Worm (Caenorhabditis elegans): ENCODE data around the gene pitr-4.

Gene pitr-4

DNA sequence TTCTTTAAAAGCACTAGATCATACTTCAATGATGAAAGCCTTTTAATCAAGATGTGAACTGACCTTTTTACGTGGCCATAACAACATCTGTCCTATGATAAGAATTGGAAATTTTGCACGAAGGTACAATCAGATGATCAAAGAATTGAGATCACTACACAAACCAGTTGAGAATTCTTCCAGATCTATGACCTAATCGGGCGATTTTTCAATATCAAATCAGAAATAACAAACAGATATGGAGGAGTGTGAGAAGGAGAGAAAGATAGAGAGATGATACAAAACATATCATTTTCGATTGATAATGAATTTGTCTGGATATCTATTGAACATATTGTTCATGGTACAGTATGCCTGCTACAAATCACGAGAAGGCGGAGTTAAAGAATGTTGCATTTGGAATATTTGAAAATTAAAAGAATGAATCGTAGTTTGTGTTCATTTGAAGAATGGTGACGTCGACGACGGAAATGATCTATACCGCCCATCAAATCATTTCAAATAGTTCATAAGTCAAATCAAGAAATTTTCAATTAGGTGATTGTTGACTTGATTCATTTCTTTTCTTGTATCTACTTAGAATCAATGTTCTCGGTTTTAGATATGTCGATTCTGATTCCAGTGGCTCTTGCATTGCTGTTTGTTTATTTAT is 7.1 kb downstream of the pitr-4 start, which contains the start of gene cyp-29A4:
Gene cyp-29A4 (plus strand): TSS at position 602 of the 652 bp plus-strand sequence.
- TF ChIP-seq tlf-1 (GFP tag; optimal IDR thresholded peaks at IDR 0.05) (no peak), nhr-90 (tag; optimal IDR thresholded peaks at IDR 0.05) (no peak), K12H6.12 (tag; optimal IDR thresholded peaks at IDR 0.05) (no peak), dpff-1 (tag; optimal IDR thresholded peaks at IDR 0.05) (no peak), ZK185.1 (tag; optimal IDR thresholded peaks at IDR 0.05; ENCODE audit: poor library complexity, severe bottlenecking) (no peak), dox-1 (GFP tag; IDR thresholded peaks at IDR 0.05) (no peak)

DNA sequence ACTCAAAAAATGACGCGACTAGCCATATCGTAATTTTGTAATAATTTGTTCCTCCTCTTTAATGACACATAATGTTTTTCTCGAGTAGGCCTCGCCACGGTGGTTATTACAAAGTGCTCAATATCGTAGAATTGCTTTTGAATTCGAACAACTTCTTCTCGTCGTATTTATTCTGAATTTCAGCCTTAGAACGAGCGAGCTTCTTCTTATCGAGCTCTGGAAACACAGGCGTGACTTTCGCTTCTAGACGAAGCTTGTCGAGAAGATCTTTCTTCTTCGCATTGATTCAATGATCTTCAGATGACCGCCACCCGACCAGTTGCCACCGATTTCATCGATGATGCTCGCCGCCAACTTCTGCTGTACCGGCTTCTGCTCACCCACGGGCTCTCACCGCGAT is 10.1 kb downstream of the pitr-4 start, which contains the start of gene T06E4.21:
Gene T06E4.21 (plus strand): TSS at position 301 of the 400 bp plus-strand sequence.
- TF ChIP-seq Y53F4B.3 (GFP tag; IDR thresholded peaks at IDR 0.05), result no peak
- no peak for TF ChIP-seq mxl-1 (tag; optimal IDR thresholded peaks at IDR 0.05)
- TF ChIP-seq hmg-1.2 (GFP tag; IDR thresholded peaks at IDR 0.05), result no peak
- no peak for TF ChIP-seq dpl-1 (GFP tag; optimal IDR thresholded peaks at IDR 0.05)
- no peak for TF ChIP-seq bed-1 (GFP tag; IDR thresholded peaks at IDR 0.05)
- no peak for TF ChIP-seq let-526 (GFP tag; IDR thresholded peaks at IDR 0.05)

DNA sequence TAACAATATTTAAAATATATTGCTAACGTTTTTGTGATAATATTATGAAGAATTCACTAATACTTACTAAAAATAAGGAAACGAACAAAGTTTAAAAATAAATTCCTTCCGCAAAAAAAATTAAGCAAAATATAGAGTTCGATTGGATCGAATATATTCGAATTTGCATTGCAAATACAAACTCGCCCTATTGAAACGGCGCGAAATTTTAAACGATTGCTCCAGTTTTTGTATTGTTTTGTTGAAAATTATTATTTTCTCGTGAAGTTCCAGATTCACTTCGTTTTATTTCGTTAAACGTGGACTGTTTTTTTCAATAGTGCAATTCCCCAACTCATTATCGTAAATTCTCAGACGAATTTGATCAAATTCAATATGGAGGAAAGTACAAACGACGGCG is 15.9 kb downstream of the pitr-4 start, which contains the start of the genes atl-1 and hcp-2:
Gene atl-1 (minus strand): TSS at position 89 of the 400 bp plus-strand sequence.
Gene hcp-2 (plus strand): TSS at position 353 of the 400 bp plus-strand sequence.
- TF ChIP-seq lin-54 (GFP tag; optimal IDR thresholded peaks at IDR 0.05) (peak; percentile 3), him-1 (tag; optimal IDR thresholded peaks at IDR 0.05) (no peak), madf-6 (GFP tag; IDR thresholded peaks at IDR 0.05) (peak; percentile 48; the same call in 1 of the 2 replicates), D2030.7 (GFP tag; IDR thresholded peaks at IDR 0.05) (0 out of 2 replicates have a peak, but pooled peaks have one; percentile 14), ZK185.1 (tag; optimal IDR thresholded peaks at IDR 0.05; ENCODE audit: poor library complexity, severe bottlenecking) (no peak), dpl-1 (GFP tag; optimal IDR thresholded peaks at IDR 0.05) (peak; percentile 34), efl-1 (GFP tag; optimal IDR thresholded peaks at IDR 0.05) (peak; percentile 74), ztf-25 (GFP tag; IDR thresholded peaks at IDR 0.05) (no peak), lsl-1 (GFP tag; optimal IDR thresholded peaks at IDR 0.05) (peak; percentile 26), T07F8.4 (tag; optimal IDR thresholded peaks at IDR 0.05) (no peak)

DNA sequence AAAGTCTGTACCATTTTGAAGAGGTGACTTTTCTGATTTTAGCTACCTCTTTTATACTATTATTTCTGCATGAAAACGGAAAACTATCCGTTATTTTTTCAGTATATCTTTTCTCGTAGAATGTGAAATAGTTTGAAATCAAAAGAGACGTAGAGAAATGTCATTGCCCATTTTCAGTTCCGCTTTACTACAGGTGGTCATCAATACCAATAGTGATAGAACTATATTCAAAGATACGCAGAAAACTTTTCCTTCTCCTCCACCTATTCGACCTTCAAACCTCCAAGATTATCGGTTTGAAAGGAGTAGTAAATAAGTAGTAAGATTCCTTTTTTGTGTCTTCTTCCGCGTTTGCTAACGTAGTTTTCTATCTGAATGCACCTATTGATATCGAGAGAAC is 28.1 kb downstream of the pitr-4 start, which contains the start of gene col-147:
Gene col-147 (minus strand): TSS at position 26 of the 400 bp plus-strand sequence.
- TF ChIP-seq let-607 (tag; optimal IDR thresholded peaks at IDR 0.05), result no peak
- TF ChIP-seq madf-8 (GFP tag; conservative IDR thresholded peaks at IDR 0.05), result no peak
- no peak for TF ChIP-seq nhr-120 (GFP tag; IDR thresholded peaks at IDR 0.05)
- TF ChIP-seq ceh-27 (GFP tag; optimal IDR thresholded peaks at IDR 0.05), result no peak
- TF ChIP-seq ZK185.1 (tag; optimal IDR thresholded peaks at IDR 0.05; ENCODE audit: poor library complexity, severe bottlenecking), result no peak
- TF ChIP-seq egrh-3 (GFP tag; IDR thresholded peaks at IDR 0.05), result no peak
- no peak for TF ChIP-seq K12H6.12 (tag; optimal IDR thresholded peaks at IDR 0.05)
- TF ChIP-seq K11D2.4 (GFP tag; IDR thresholded peaks at IDR 0.05), result no peak
- no peak for TF ChIP-seq aptf-2 (GFP tag; conservative IDR thresholded peaks at IDR 0.05)
- TF ChIP-seq rpc-1 (optimal IDR thresholded peaks at IDR 0.05), result no peak
- TF ChIP-seq rpc-1 (tag; optimal IDR thresholded peaks at IDR 0.05), result no peak
- no peak for TF ChIP-seq dpl-1 (GFP tag; optimal IDR thresholded peaks at IDR 0.05)
- TF ChIP-seq ztf-6 (GFP tag; IDR thresholded peaks at IDR 0.05), result no peak
- TF ChIP-seq ceh-91 (GFP tag; IDR thresholded peaks at IDR 0.05), result no peak
- TF ChIP-seq F39B2.1 (GFP tag; IDR thresholded peaks at IDR 0.05), result no peak
- TF ChIP-seq Y95B8A.8 (GFP tag; IDR thresholded peaks at IDR 0.05), result no peak

Data from whole organism, young adult.